Worm (Caenorhabditis elegans) whole organism, midembryonic: Measurements from ENCODE around the gene F53E10.5.

Source experiments
- T22C8.4 ChIP-seq: fragments of 200-800 bp; sonication (Bioruptor generic); IDR thresholded peaks from 2 replicates; pipeline ENCODE4 v1.3.6; 2022; ENCODE audit warnings: missing genetic modification characterization, missing compliant biosample characterization
- flt-1 ChIP-seq: fragments of 200-800 bp; sonication (Bioruptor generic); IDR thresholded peaks from 2 replicates; pipeline ENCODE4 v1.3.6; 2022; ENCODE audit warnings: missing genetic modification characterization, missing compliant biosample characterization
- med-1 ChIP-seq: sonication (generic microtip); optimal IDR thresholded peaks from 2 replicates; lab custom pipeline; 2017; ENCODE audit warnings: missing genetic modification characterization, mild to moderate bottlenecking, missing compliant biosample characterization, antibody characterized with exemption, missing genetic modification reagents; ENCODE audit not compliant: insufficient read depth
- ref-1 ChIP-seq: fragments of 200-800 bp; sonication (Bioruptor generic); conservative IDR thresholded peaks from 2 replicates; pipeline ENCODE4 v1.3.6; 2022; ENCODE audit warnings: missing genetic modification reagents, missing genetic modification characterization, missing compliant biosample characterization
- tab-1 ChIP-seq: fragments of 200-800 bp; sonication (Bioruptor generic); IDR thresholded peaks from 2 replicates; pipeline ENCODE4 v1.3.6; 2022; ENCODE audit warnings: missing genetic modification characterization, missing compliant biosample characterization
- ztf-23 ChIP-seq: fragments of 200-800 bp; sonication (Bioruptor generic); IDR thresholded peaks from 2 replicates; pipeline ENCODE4 v1.3.6; 2022; ENCODE audit warnings: missing genetic modification reagents, missing genetic modification characterization, missing compliant biosample characterization

DNA sequence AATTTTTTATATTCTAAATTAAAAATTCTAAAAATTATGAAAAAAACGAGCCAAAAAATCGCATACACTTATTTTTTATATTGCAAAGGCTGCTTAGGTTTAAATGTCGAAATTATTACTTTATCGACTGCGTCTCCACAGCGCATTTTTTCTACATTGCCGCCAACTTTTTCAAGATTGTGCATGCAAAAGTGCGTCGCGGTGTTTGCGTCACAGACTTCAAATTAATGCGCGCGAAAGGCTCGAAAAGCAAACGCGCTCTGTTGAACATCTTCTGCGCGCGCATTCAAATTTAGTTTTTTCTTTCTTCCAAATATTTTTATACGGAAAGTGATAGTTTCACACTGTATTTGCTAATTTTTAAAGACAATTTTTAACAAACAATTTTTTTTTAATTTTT lies 1.8 kb upstream of the F53E10.5 start:
- TF ChIP-seq ztf-23 (GFP tag; lab: Robert Waterston, UW) = no peak
- no peak for TF ChIP-seq med-1 (GFP tag; lab: Kevin White, UChicago)
- no peak for TF ChIP-seq flt-1 (GFP tag; lab: Robert Waterston, UW)
- TF ChIP-seq ref-1 (GFP tag; lab: Robert Waterston, UW) = no peak
- TF ChIP-seq T22C8.4 (GFP tag; lab: Robert Waterston, UW) = no peak
- TF ChIP-seq tab-1 = no peak
